Worm (Caenorhabditis elegans): ENCODE results near the gene phat-7.

phat-7 gene

ce11 chrV:4081283-4081682, 35.1 kb downstream of the phat-7 start, which contains the start of gene srh-211:
srh-211 (minus strand) TSS chrV:4081383.
- TF ChIP-seq hmg-4 (GFP tag; optimal IDR thresholded peaks at IDR 0.05) (no peak), hmbx-1 (tag; optimal IDR thresholded peaks at IDR 0.05) (no peak), ceh-36 (tag; optimal IDR thresholded peaks at IDR 0.05) (no peak), ama-1 (optimal IDR thresholded peaks at IDR 0.05) (no peak)

- TF ChIP-seq ceh-36 (tag; optimal IDR thresholded peaks at IDR 0.05) (no peak), sea-1 (GFP tag; conservative IDR thresholded peaks at IDR 0.05) (no peak), tra-4 (tag; optimal IDR thresholded peaks at IDR 0.05) (no peak), pes-1 (GFP tag; IDR thresholded peaks at IDR 0.05) (no peak), ama-1 (optimal IDR thresholded peaks at IDR 0.05) (no peak), ets-7 (tag; optimal IDR thresholded peaks at IDR 0.05) (no peak), F13C5.2 (tag; optimal IDR thresholded peaks at IDR 0.05) (no peak), scrt-1 (GFP tag; IDR thresholded peaks at IDR 0.05) (no peak), tbx-11 (GFP tag; IDR thresholded peaks at IDR 0.05) (no peak), flt-1 (GFP tag; IDR thresholded peaks at IDR 0.05) (no peak), ceh-13 (GFP tag; optimal IDR thresholded peaks at IDR 0.05) (no peak), hmg-4 (GFP tag; optimal IDR thresholded peaks at IDR 0.05) (no peak)
Measured at ce11 chrV:4082952-4083351, 36.7 kb downstream of the phat-7 start, which contains the start of gene F38H12.5. F38H12.5 (minus strand) TSS chrV:4083052.

DNA sequence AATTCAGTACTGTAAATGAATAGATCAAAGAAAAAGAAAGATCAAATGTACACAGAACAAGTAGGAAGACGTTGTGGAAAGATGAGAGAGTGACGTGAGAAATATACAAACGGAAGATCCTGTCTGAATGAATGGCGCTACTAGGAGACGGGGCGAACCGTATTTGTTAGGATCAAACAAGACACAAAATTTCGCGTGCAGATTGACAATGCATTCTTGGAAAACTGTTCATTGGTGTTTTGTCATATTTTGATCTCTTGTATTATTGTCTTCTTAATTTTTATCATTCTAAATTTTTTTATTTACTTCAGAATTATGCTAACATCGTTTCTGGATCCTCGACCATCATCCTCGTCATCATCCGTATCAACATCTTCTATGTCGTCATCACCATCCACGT, 48.5 kb downstream of the phat-7 start, which contains the start of gene nhr-181:
nhr-181 (plus strand) TSS at position 301 of the 400 bp plus-strand sequence.
- no peak for TF ChIP-seq pes-1 (GFP tag; IDR thresholded peaks at IDR 0.05)
- no peak for TF ChIP-seq tbx-11 (GFP tag; IDR thresholded peaks at IDR 0.05)
- TF ChIP-seq aly-1 (tag; optimal IDR thresholded peaks at IDR 0.05) = no peak
- no peak for TF ChIP-seq sea-1 (GFP tag; conservative IDR thresholded peaks at IDR 0.05)
- TF ChIP-seq hmbx-1 (tag; optimal IDR thresholded peaks at IDR 0.05) = no peak
- no peak for TF ChIP-seq ets-7 (tag; optimal IDR thresholded peaks at IDR 0.05)
- no peak for TF ChIP-seq F13C5.2 (tag; optimal IDR thresholded peaks at IDR 0.05)
- TF ChIP-seq tra-4 (tag; optimal IDR thresholded peaks at IDR 0.05) = no peak
- TF ChIP-seq ceh-36 (tag; optimal IDR thresholded peaks at IDR 0.05) = no peak
- no peak for TF ChIP-seq scrt-1 (GFP tag; IDR thresholded peaks at IDR 0.05)
- no peak for TF ChIP-seq hnd-1 (tag; optimal IDR thresholded peaks at IDR 0.05)
- TF ChIP-seq flt-1 (GFP tag; IDR thresholded peaks at IDR 0.05) = no peak
- TF ChIP-seq hmg-4 (GFP tag; optimal IDR thresholded peaks at IDR 0.05) = no peak
- TF ChIP-seq ama-1 (optimal IDR thresholded peaks at IDR 0.05) = no peak
- TF ChIP-seq B0310.2 (tag; optimal IDR thresholded peaks at IDR 0.05) = no peak
